Worm (Caenorhabditis elegans): Measurements from ENCODE around the gene fbxb-87.

DNA sequence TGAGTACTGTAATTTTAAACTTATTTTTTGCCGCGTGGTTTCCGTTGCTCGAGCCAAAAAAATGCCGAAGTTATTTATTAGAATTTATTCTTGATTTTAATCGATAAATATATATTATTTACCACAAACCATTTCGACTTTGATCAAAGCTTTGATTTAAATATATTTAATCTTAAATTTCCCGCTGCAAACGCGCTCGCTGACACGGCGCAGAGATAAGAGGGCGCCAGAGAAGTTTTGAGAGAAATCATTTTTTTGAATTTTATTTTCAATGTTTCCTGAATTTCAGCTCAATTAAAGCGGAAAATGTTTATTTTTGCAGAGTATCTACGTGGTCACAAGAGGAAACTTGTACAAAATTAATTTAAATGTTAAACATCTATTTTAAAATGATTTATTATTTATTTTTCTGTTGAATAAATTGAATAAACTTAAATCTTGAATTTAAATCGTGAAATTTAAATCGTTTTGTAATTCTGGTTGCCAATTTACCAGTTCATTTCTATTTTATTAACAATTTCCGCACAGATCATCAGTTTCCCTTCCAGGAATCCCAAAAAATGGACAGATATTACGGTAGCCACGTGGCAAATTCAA lies 1.6 kb downstream of the fbxb-87 start, which contains the start of gene com-1:
- TF ChIP-seq ztf-23 (GFP tag; IDR thresholded peaks at IDR 0.05) (no peak), flt-1 (GFP tag; IDR thresholded peaks at IDR 0.05) (no peak), cog-1 (tag; optimal IDR thresholded peaks at IDR 0.05) (no peak), klf-2 (GFP tag; conservative IDR thresholded peaks at IDR 0.05) (no peak), ztf-29 (GFP tag; IDR thresholded peaks at IDR 0.05) (no peak), T22C8.4 (GFP tag; IDR thresholded peaks at IDR 0.05) (no peak), med-1 (GFP tag; optimal IDR thresholded peaks at IDR 0.05; ENCODE audit: insufficient read depth) (no peak), tab-1 (GFP tag; IDR thresholded peaks at IDR 0.05) (no peak), ref-1 (GFP tag; conservative IDR thresholded peaks at IDR 0.05) (no peak)
